Worm (Caenorhabditis elegans) whole organism, L2 larva: ENCODE measurements around the gene col-178.
A peak's percentile ranks its signal among the peaks of the same experiment; 100 is the strongest.

Experiments
- C34F6.9 ChIP-seq: fragments of 150-350 bp; optimal IDR thresholded peaks from 2 replicates; lab custom pipeline; 2014; ENCODE audit warnings: missing biosample characterization, missing genetic modification characterization
- F13H6.1 ChIP-seq: sonication (generic microtip); optimal IDR thresholded peaks from 2 replicates; lab custom pipeline; 2016; ENCODE audit warnings: missing genetic modification characterization, missing compliant biosample characterization
- R02D3.7 ChIP-seq: fragments of 150-350 bp; optimal IDR thresholded peaks from 2 replicates; lab custom pipeline; 2014; ENCODE audit warnings: missing biosample characterization, missing genetic modification characterization
- Y55F3AM.14 ChIP-seq: fragments of 200-800 bp; sonication (Bioruptor generic); optimal IDR thresholded peaks from 2 replicates; lab custom pipeline; 2018; ENCODE audit warnings: mild to moderate bottlenecking, missing genetic modification characterization, missing compliant biosample characterization
- ZK546.5 ChIP-seq: sonication (generic microtip); optimal IDR thresholded peaks from 2 replicates; lab custom pipeline; 2017; ENCODE audit warnings: missing biosample characterization, missing genetic modification characterization
- alr-1 ChIP-seq: fragments of 150-350 bp; optimal IDR thresholded peaks from 2 replicates; lab custom pipeline; 2014; ENCODE audit warnings: missing biosample characterization, missing genetic modification characterization
- aly-2 ChIP-seq: fragments of 150-350 bp; optimal IDR thresholded peaks from 2 replicates; lab custom pipeline; 2014; ENCODE audit warnings: missing biosample characterization, missing genetic modification characterization
- blmp-1 ChIP-seq: sonication (generic microtip); optimal IDR thresholded peaks from 2 replicates; lab custom pipeline; 2017; ENCODE audit warnings: missing genetic modification characterization, mild to moderate bottlenecking, missing compliant biosample characterization, antibody characterized with exemption, moderate library complexity; ENCODE audit not compliant: insufficient read depth
- ceh-16 ChIP-seq: fragments of 150-350 bp; optimal IDR thresholded peaks from 2 replicates; lab custom pipeline; 2014; ENCODE audit warnings: missing biosample characterization, missing genetic modification characterization
- ceh-82 ChIP-seq: fragments of 150-350 bp; optimal IDR thresholded peaks from 2 replicates; lab custom pipeline; 2014; ENCODE audit warnings: missing biosample characterization, missing genetic modification characterization
- dmd-4 ChIP-seq: sonication (generic microtip); optimal IDR thresholded peaks from 2 replicates; lab custom pipeline; 2017; ENCODE audit warnings: missing biosample characterization, missing genetic modification characterization
- egl-27 ChIP-seq: sonication (generic microtip); optimal IDR thresholded peaks from 3 replicates; lab custom pipeline; 2017; ENCODE audit warnings: missing biosample characterization, missing genetic modification reagents, missing genetic modification characterization
- elt-1 ChIP-seq: fragments of 150-350 bp; optimal IDR thresholded peaks from 2 replicates; lab custom pipeline; 2014; ENCODE audit warnings: missing biosample characterization, missing genetic modification characterization
- elt-3 ChIP-seq: sonication (generic microtip); optimal IDR thresholded peaks from 2 replicates; lab custom pipeline; 2017; ENCODE audit warnings: missing biosample characterization, missing genetic modification characterization
- fos-1 ChIP-seq: fragments of 150-350 bp; optimal IDR thresholded peaks from 2 replicates; lab custom pipeline; 2014; ENCODE audit warnings: missing biosample characterization, missing genetic modification characterization
- gmeb-1 ChIP-seq: fragments of 150-350 bp; optimal IDR thresholded peaks from 2 replicates; lab custom pipeline; 2014; ENCODE audit warnings: missing biosample characterization, missing genetic modification characterization
- lin-11 ChIP-seq: fragments of 150-350 bp; sonication (generic microtip); optimal IDR thresholded peaks from 2 replicates; lab custom pipeline; 2014; ENCODE audit warnings: missing biosample characterization, missing genetic modification characterization, inconsistent platforms, mixed read lengths
- lin-13 ChIP-seq: fragments of 150-350 bp; optimal IDR thresholded peaks from 2 replicates; lab custom pipeline; 2014; ENCODE audit warnings: missing biosample characterization, missing genetic modification reagents, missing genetic modification characterization
- lin-39 ChIP-seq: fragments of 150-350 bp; optimal IDR thresholded peaks from 2 replicates; lab custom pipeline; 2014; ENCODE audit warnings: missing biosample characterization, missing genetic modification reagents, missing genetic modification characterization
- lsy-2 ChIP-seq, 2 experiments: fragments of 150-350 bp in 1 of 2; sonication (generic microtip) in 1 of 2; optimal IDR thresholded peaks; 2 replicates each; lab custom pipeline; 2014 to 2017; ENCODE audit warnings: missing biosample characterization in 2 of 2, missing genetic modification characterization in 2 of 2
- mbf-1 ChIP-seq: sonication (generic microtip); optimal IDR thresholded peaks from 2 replicates; lab custom pipeline; 2017; ENCODE audit warnings: missing biosample characterization, missing genetic modification characterization
- mdl-1 ChIP-seq, 2 experiments: fragments of 150-350 bp in 1 of 2; sonication (generic microtip) in 1 of 2; optimal IDR thresholded peaks; 2 replicates each; lab custom pipeline; 2017; ENCODE audit warnings: missing biosample characterization in 2 of 2, missing genetic modification characterization in 2 of 2
- nhr-10 ChIP-seq: sonication (generic microtip); optimal IDR thresholded peaks from 2 replicates; lab custom pipeline; 2017; ENCODE audit warnings: missing biosample characterization, missing genetic modification characterization
- nhr-11 ChIP-seq: fragments of 150-350 bp; optimal IDR thresholded peaks from 2 replicates; lab custom pipeline; 2014; ENCODE audit warnings: missing biosample characterization, missing genetic modification characterization
- nhr-12 ChIP-seq: fragments of 150-350 bp; optimal IDR thresholded peaks from 2 replicates; lab custom pipeline; 2014; ENCODE audit warnings: missing biosample characterization, missing genetic modification characterization
- nhr-129 ChIP-seq: fragments of 150-350 bp; optimal IDR thresholded peaks from 2 replicates; lab custom pipeline; 2014; ENCODE audit warnings: missing biosample characterization, missing genetic modification characterization
- nhr-21 ChIP-seq: fragments of 150-350 bp; optimal IDR thresholded peaks from 2 replicates; lab custom pipeline; 2014; ENCODE audit warnings: missing biosample characterization, missing genetic modification characterization
- nhr-23 ChIP-seq: fragments of 150-350 bp; optimal IDR thresholded peaks from 2 replicates; lab custom pipeline; 2014; ENCODE audit warnings: missing biosample characterization, missing genetic modification reagents, missing genetic modification characterization
- nhr-25 ChIP-seq: fragments of 150-350 bp; sonication (generic microtip); optimal IDR thresholded peaks from 3 replicates; lab custom pipeline; 2014; ENCODE audit warnings: missing biosample characterization, missing genetic modification characterization
- nhr-77 ChIP-seq: fragments of 150-350 bp; optimal IDR thresholded peaks from 2 replicates; lab custom pipeline; 2014; ENCODE audit warnings: missing biosample characterization, missing genetic modification characterization
- peb-1 ChIP-seq: fragments of 150-350 bp; optimal IDR thresholded peaks from 2 replicates; lab custom pipeline; 2014; ENCODE audit warnings: missing biosample characterization, missing genetic modification characterization
- sem-4 ChIP-seq: fragments of 150-350 bp; optimal IDR thresholded peaks from 2 replicates; lab custom pipeline; 2014; ENCODE audit warnings: missing biosample characterization, missing genetic modification reagents, missing genetic modification characterization
- skn-1 ChIP-seq: sonication (generic microtip); optimal IDR thresholded peaks from 2 replicates; lab custom pipeline; 2017; ENCODE audit warnings: missing biosample characterization, missing genetic modification characterization
- sma-3 ChIP-seq: sonication (generic microtip); optimal IDR thresholded peaks from 2 replicates; lab custom pipeline; 2016; ENCODE audit warnings: missing genetic modification reagents, missing genetic modification characterization, missing compliant biosample characterization
- sma-9 ChIP-seq, 2 experiments: fragments of 150-350 bp in 1 of 2; sonication (generic microtip) in 1 of 2; optimal IDR thresholded peaks; 2 replicates each; lab custom pipeline; 2014 to 2016; ENCODE audit warnings: missing genetic modification characterization in 2 of 2, mild to moderate bottlenecking in 1 of 2, missing biosample characterization in 1 of 2, missing compliant biosample characterization in 1 of 2, missing genetic modification reagents in 1 of 2, moderate library complexity in 1 of 2
- unc-39 ChIP-seq: fragments of 150-350 bp; optimal IDR thresholded peaks from 2 replicates; lab custom pipeline; 2014; ENCODE audit warnings: missing biosample characterization, missing genetic modification characterization
- unc-55 ChIP-seq: fragments of 150-350 bp; sonication (generic microtip); optimal IDR thresholded peaks from 3 replicates; lab custom pipeline; 2014; ENCODE audit warnings: missing biosample characterization, missing genetic modification reagents, missing genetic modification characterization
- unc-62 ChIP-seq: fragments of 150-350 bp; optimal IDR thresholded peaks from 2 replicates; lab custom pipeline; 2014; ENCODE audit warnings: missing biosample characterization, missing genetic modification reagents, missing genetic modification characterization
- zag-1 ChIP-seq: fragments of 150-350 bp; optimal IDR thresholded peaks from 2 replicates; lab custom pipeline; 2014; ENCODE audit warnings: missing biosample characterization, missing genetic modification characterization
- ztf-1 ChIP-seq: fragments of 200-800 bp; sonication (Bioruptor generic); conservative IDR thresholded peaks from 2 replicates; pipeline ENCODE4 v1.3.6; 2022; ENCODE audit warnings: missing genetic modification characterization, missing compliant biosample characterization
- ztf-4 ChIP-seq: fragments of 150-350 bp; optimal IDR thresholded peaks from 2 replicates; lab custom pipeline; 2014; ENCODE audit warnings: missing biosample characterization, missing genetic modification characterization

The col-178 gene

ce11 chrX:11208788-11209187 is 9.5 kb downstream of the col-178 start, which contains the start of gene C34F6.5:
Gene C34F6.5 (minus strand): TSS chrX:11208888.
- TF ChIP-seq ceh-82 (no peak), alr-1 (tag; lab: Kevin White, UChicago) (no peak), egl-27 (no peak), dmd-4 (tag; lab: Kevin White, UChicago) (no peak), C34F6.9 (tag; lab: Kevin White, UChicago) (no peak), nhr-11 (tag; lab: Kevin White, UChicago) (no peak), gmeb-1 (tag; lab: Kevin White, UChicago) (no peak), nhr-25 (tag; lab: Kevin White, UChicago) (no peak), nhr-21 (tag; lab: Kevin White, UChicago) (no peak), fos-1 (no peak), mdl-1 (tag; optimal IDR thresholded peaks at IDR 0.05; lab: Kevin White, UChicago) (no peak), nhr-23 (tag; lab: Kevin White, UChicago) (no peak), nhr-10 (no peak), lsy-2 (tag; optimal IDR thresholded peaks at IDR 0.05; lab: Kevin White, UChicago) (no peak), lin-13 (no peak), nhr-129 (tag; lab: Kevin White, UChicago) (no peak), ZK546.5 (tag; lab: Kevin White, UChicago) (no peak), lin-39 (tag; lab: Kevin White, UChicago) (no peak), skn-1 (tag; lab: Kevin White, UChicago) (no peak)
- TF ChIP-seq, all 48 proteins: peak for 0

DNA sequence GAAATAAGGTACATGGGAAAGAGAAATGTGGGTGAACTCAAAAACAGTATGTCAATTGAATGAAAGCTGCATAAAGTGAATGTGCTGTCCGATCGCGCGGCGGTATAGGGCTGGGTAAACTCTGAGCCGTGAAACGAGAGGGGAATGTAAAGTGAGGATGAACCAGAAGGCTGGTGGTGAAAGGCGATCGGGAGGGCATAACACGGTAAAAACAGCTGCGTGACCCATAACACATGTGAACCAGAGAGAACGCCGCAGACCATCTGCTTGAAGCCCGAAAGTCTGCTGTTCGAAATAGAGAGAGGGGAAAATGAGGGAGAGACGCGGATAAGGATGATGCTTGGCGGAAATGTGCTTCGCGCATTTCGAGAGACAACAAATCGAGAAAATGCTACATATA is 11.2 kb downstream of the col-178 start:
- TF ChIP-seq unc-39 (no peak), aly-2 (tag; lab: Kevin White, UChicago) (no peak), ceh-82 (no peak), elt-3 (tag; lab: Kevin White, UChicago) (no peak), gmeb-1 (tag; lab: Kevin White, UChicago) (no peak), unc-55 (GFP tag; lab: Kevin White, UChicago) (no peak), dmd-4 (tag; lab: Kevin White, UChicago) (no peak), lin-13 (no peak), lsy-2 (tag; optimal IDR thresholded peaks at IDR 0.05; lab: Kevin White, UChicago) (no peak), unc-62 (GFP tag; lab: Kevin White, UChicago) (no peak), nhr-25 (tag; lab: Kevin White, UChicago) (no peak), lin-39 (tag; lab: Kevin White, UChicago) (no peak), ztf-4 (tag; lab: Kevin White, UChicago) (no peak), C34F6.9 (tag; lab: Kevin White, UChicago) (no peak)

ce11 chrX:11211360-11211759 is 12.1 kb downstream of the col-178 start:
- TF ChIP-seq sma-9 (GFP tag; optimal IDR thresholded peaks at IDR 0.05; lab: Kevin White, UChicago) (no peak), sma-9 (tag; optimal IDR thresholded peaks at IDR 0.05; lab: Kevin White, UChicago) (no peak), lin-13 (no peak), alr-1 (tag; lab: Kevin White, UChicago) (no peak), ceh-16 (no peak), lin-11 (tag; lab: Kevin White, UChicago) (no peak), nhr-25 (tag; lab: Kevin White, UChicago) (no peak), lin-39 (tag; lab: Kevin White, UChicago) (no peak), unc-39 (no peak)

DNA sequence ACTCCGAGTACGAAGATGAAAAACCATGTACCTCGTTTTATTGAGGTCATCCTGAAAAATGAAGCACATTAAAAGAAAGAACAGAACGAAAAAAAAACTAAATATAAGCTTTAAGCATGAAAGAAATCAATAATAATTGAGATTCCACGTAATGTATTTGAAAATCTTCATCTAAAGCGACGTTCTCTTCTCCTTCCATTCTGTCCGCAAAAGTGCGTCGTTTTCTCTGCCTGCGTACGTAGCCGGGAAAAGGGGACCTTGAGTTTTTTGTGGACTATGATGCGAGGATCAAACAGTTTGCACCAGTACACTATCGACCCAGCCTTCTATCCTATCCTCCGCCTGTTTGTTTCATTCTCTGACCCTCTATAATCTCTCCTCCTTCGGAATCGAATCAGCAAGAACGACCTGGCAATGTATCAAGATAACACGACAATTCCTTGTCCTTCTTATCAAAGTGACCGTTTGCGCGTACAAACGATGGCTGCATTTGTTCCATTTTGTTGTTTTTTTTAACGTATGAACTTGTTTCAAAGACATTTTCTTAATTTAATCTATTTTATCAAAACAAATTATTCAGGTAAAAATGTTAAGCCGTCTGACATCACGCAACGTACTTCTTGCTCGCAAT is 16.3 kb downstream of the col-178 start, which contains the start of the genes C34F6.7 and idh-2:
TSS of gene C34F6.7 (minus strand) at position 51 of the 631 bp plus-strand sequence.
TSS of gene idh-2 (plus strand) at position 581 of the 631 bp plus-strand sequence.
- no peak for TF ChIP-seq ZK546.5 (tag; lab: Kevin White, UChicago)
- TF ChIP-seq peb-1 = no peak
- no peak for TF ChIP-seq unc-39
- no peak for TF ChIP-seq unc-62 (GFP tag; lab: Kevin White, UChicago)
- no peak for TF ChIP-seq dmd-4 (tag; lab: Kevin White, UChicago)
- peak in 1 of 2 experiments; percentile 48 for TF ChIP-seq lsy-2 (tag; optimal IDR thresholded peaks at IDR 0.05; lab: Kevin White, UChicago)
- TF ChIP-seq sem-4 = no peak
- TF ChIP-seq fos-1 = peak; percentile 45
- TF ChIP-seq ceh-82 = no peak
- TF ChIP-seq elt-1 (tag; lab: Kevin White, UChicago) = no peak
- no peak for TF ChIP-seq ztf-1 (GFP tag; lab: Robert Waterston, UW)
- no peak for TF ChIP-seq ztf-4 (tag; lab: Kevin White, UChicago)
- peak; percentile 15 for TF ChIP-seq Y55F3AM.14 (GFP tag; lab: Kevin White, UChicago)
- TF ChIP-seq mbf-1 (tag; lab: Kevin White, UChicago) = no peak
- no peak for TF ChIP-seq ceh-16
- no peak for TF ChIP-seq nhr-10
- no peak for TF ChIP-seq elt-3 (tag; lab: Kevin White, UChicago)
- TF ChIP-seq unc-55 (GFP tag; lab: Kevin White, UChicago) = peak; percentile 50
- TF ChIP-seq F13H6.1 (tag; lab: Kevin White, UChicago) = peak; percentile 9
- TF ChIP-seq skn-1 (tag; lab: Kevin White, UChicago) = no peak
- TF ChIP-seq nhr-129 (tag; lab: Kevin White, UChicago) = peak; percentile 48
- TF ChIP-seq zag-1 (tag; lab: Kevin White, UChicago) = no peak
- TF ChIP-seq lin-39 (tag; lab: Kevin White, UChicago) = no peak
- TF ChIP-seq alr-1 (tag; lab: Kevin White, UChicago) = no peak
- TF ChIP-seq R02D3.7 (tag; lab: Kevin White, UChicago) = no peak
- TF ChIP-seq nhr-12 (tag; lab: Kevin White, UChicago) = no peak
- no peak for TF ChIP-seq blmp-1 (tag; lab: Kevin White, UChicago)
- no peak for TF ChIP-seq nhr-23 (tag; lab: Kevin White, UChicago)
- TF ChIP-seq nhr-77 (tag; lab: Kevin White, UChicago) = no peak
- TF ChIP-seq nhr-11 (tag; lab: Kevin White, UChicago) = no peak
- no peak for TF ChIP-seq C34F6.9 (tag; lab: Kevin White, UChicago)
- TF ChIP-seq sma-3 (GFP tag; lab: Kevin White, UChicago) = peak; percentile 57
- TF ChIP-seq nhr-21 (tag; lab: Kevin White, UChicago) = peak; percentile 70
- no peak for TF ChIP-seq lin-11 (tag; lab: Kevin White, UChicago)
